Comparison of ENCODE assay signal across 4 worm cellular contexts in the genomic region with DNA sequence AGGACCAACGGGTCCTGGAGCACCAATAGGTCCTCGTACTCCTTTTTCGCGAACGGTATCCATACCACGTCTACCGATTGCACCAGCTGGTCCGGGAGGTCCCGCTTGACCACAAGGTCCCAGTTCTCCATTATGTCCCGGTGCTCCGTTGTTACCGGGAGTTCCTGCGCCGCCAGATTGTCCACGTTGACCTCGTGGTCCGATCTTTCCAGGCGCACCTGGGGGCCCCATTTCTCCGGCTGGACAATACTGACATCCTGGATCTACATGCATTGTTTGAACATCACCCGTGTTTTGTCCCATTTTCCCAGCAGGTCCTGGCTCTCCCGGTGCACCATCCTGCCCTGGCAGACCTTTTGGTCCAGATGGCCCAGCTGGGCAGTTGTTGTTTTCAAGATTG.
A peak's percentile ranks its signal among the peaks of the same experiment; 100 is the strongest.
TF ChIP-seq lines count a peak whose summit lies in the region.

No protein-coding gene starts in this region.

TF ChIP-seq in whole organism, L4 larva, 104 proteins besides CTCF, POLR2A, EP300 and RAD21:
- TF ChIP-seq egl-43 (GFP tag; IDR thresholded peaks at IDR 0.05; lab: Robert Waterston, UW) (0 out of 2 replicates have a peak, but pooled peaks have one; percentile 36), aha-1 (tag; lab: Kevin White, UChicago) (peak; percentile 80), fkh-10 (GFP tag; optimal IDR thresholded peaks at IDR 0.05; lab: Kevin White, UChicago) (no peak), set-16 (GFP tag; IDR thresholded peaks at IDR 0.05; lab: Robert Waterston, UW) (peak; percentile 68; the same call in 1 of the 2 replicates)

TF ChIP-seq in whole organism, early embryonic, 17 proteins besides CTCF, POLR2A, EP300 and RAD21:
- no peak for TF ChIP-seq scrt-1 (GFP tag; IDR thresholded peaks at IDR 0.05; lab: Robert Waterston, UW)
- 0 out of 2 replicates have a peak, but pooled peaks have one; percentile 37 for TF ChIP-seq sea-1 (GFP tag; conservative IDR thresholded peaks at IDR 0.05; lab: Robert Waterston, UW)

TF ChIP-seq in whole organism, late embryonic, 69 proteins besides CTCF, POLR2A, EP300 and RAD21:
- peak; percentile 37 for TF ChIP-seq elt-4 (tag; optimal IDR thresholded peaks at IDR 0.05; lab: Kevin White, UChicago)
- TF ChIP-seq K02D7.2 (tag; optimal IDR thresholded peaks at IDR 0.05; lab: Kevin White, UChicago): no peak

TF ChIP-seq in whole organism, young adult, 124 proteins besides CTCF, POLR2A, EP300 and RAD21:
- no peak for TF ChIP-seq nhr-120 (GFP tag; IDR thresholded peaks at IDR 0.05; lab: Robert Waterston, UW)
- TF ChIP-seq ets-4 (GFP tag; optimal IDR thresholded peaks at IDR 0.05; lab: Kevin White, UChicago): no peak
- no peak for TF ChIP-seq F39B2.1 (GFP tag; IDR thresholded peaks at IDR 0.05; lab: Robert Waterston, UW)
- peak; percentile 81; the same call in 1 of the 2 replicates for TF ChIP-seq cebp-2 (GFP tag; IDR thresholded peaks at IDR 0.05; lab: Robert Waterston, UW)
- no peak for TF ChIP-seq dpl-1 (GFP tag; optimal IDR thresholded peaks at IDR 0.05; lab: Kevin White, UChicago)
- TF ChIP-seq chd-7 (tag; optimal IDR thresholded peaks at IDR 0.05; lab: Kevin White, UChicago): no peak
- TF ChIP-seq zfh-2 (GFP tag; conservative IDR thresholded peaks at IDR 0.05; lab: Robert Waterston, UW): peak; percentile 63
